Fruit fly (Drosophila melanogaster) whole organism, embryonic: ENCODE measurements around the gene frj.

Experiments
- Asciz ChIP-seq: fragments of 200-800 bp; sonication (Bioruptor generic); optimal IDR thresholded peaks from 2 replicates; lab custom pipeline; 2017; ENCODE audit warnings: missing biosample characterization, mild to moderate bottlenecking, missing genetic modification characterization, missing genetic modification reagents
- Bgb ChIP-seq: fragments of 200-800 bp; sonication (Bioruptor generic); IDR thresholded peaks from 2 replicates; pipeline ENCODE4 v1.3.6; 2022; ENCODE audit warnings: missing biosample characterization, missing genetic modification characterization; ENCODE audit not compliant: partially characterized antibody
- C15 ChIP-seq: fragments of 200-800 bp; sonication (Bioruptor generic); IDR thresholded peaks from 3 replicates; pipeline ENCODE4 v1.3.6; 2022; ENCODE audit warnings: missing biosample characterization, missing genetic modification characterization
- CG10267 ChIP-seq: fragments of 200-800 bp; sonication (Bioruptor generic); optimal IDR thresholded peaks from 2 replicates; lab custom pipeline; 2018; ENCODE audit warnings: missing biosample characterization, mild to moderate bottlenecking, missing genetic modification characterization, moderate library complexity
- CG10321 ChIP-seq: fragments of 200-800 bp; sonication (Bioruptor generic); IDR thresholded peaks from 2 replicates; pipeline ENCODE4 v1.3.6; 2022; ENCODE audit warnings: missing biosample characterization, missing genetic modification characterization
- CG11723 ChIP-seq: fragments of 200-800 bp; sonication (Bioruptor generic); optimal IDR thresholded peaks from 2 replicates; lab custom pipeline; 2017; ENCODE audit warnings: missing biosample characterization, mild to moderate bottlenecking, missing genetic modification characterization
- CG12071 ChIP-seq: fragments of 200-800 bp; sonication (Bioruptor generic); optimal IDR thresholded peaks from 3 replicates; lab custom pipeline; 2018; ENCODE audit warnings: missing biosample characterization, mild to moderate bottlenecking, missing genetic modification characterization
- CG13296 ChIP-seq: fragments of 200-800 bp; sonication (Bioruptor generic); optimal IDR thresholded peaks from 3 replicates; lab custom pipeline; 2018; ENCODE audit warnings: missing biosample characterization, mild to moderate bottlenecking, missing genetic modification characterization
- CG13424 ChIP-seq: fragments of 200-800 bp; sonication (Bioruptor generic); optimal IDR thresholded peaks from 2 replicates; lab custom pipeline; 2019; ENCODE audit warnings: missing biosample characterization, mild to moderate bottlenecking, missing genetic modification characterization, moderate library complexity
- CG14441 ChIP-seq: fragments of 200-800 bp; sonication (Bioruptor generic); IDR thresholded peaks from 2 replicates; pipeline ENCODE4 v1.3.6; 2022; ENCODE audit warnings: missing biosample characterization, missing genetic modification characterization
- CG14710 ChIP-seq: fragments of 200-800 bp; sonication (Bioruptor generic); optimal IDR thresholded peaks from 3 replicates; lab custom pipeline; 2019; ENCODE audit warnings: missing biosample characterization, mild to moderate bottlenecking, missing genetic modification characterization, moderate library complexity
- CG15011 ChIP-seq: fragments of 200-800 bp; sonication (Bioruptor generic); optimal IDR thresholded peaks from 3 replicates; lab custom pipeline; 2018; ENCODE audit warnings: missing biosample characterization, mild to moderate bottlenecking, missing genetic modification characterization
- CG1647 ChIP-seq: fragments of 200-800 bp; sonication (Bioruptor generic); optimal IDR thresholded peaks from 3 replicates; lab custom pipeline; 2016; ENCODE audit warnings: missing biosample characterization, missing genetic modification characterization
- CG18619 ChIP-seq: fragments of 200-800 bp; sonication (Bioruptor generic); optimal IDR thresholded peaks from 3 replicates; lab custom pipeline; 2017; ENCODE audit warnings: missing biosample characterization, mild to moderate bottlenecking, missing genetic modification characterization
- CG2116 ChIP-seq: fragments of 200-800 bp; sonication (Bioruptor generic); optimal IDR thresholded peaks from 3 replicates; lab custom pipeline; 2018; ENCODE audit warnings: missing biosample characterization, mild to moderate bottlenecking, missing genetic modification characterization
- CG2129 ChIP-seq: fragments of 200-800 bp; sonication (Bioruptor generic); IDR thresholded peaks from 2 replicates; pipeline ENCODE4 v1.3.6; 2022; ENCODE audit warnings: missing biosample characterization, missing genetic modification characterization; ENCODE audit not compliant: partially characterized antibody
- CG42726 ChIP-seq: fragments of 200-800 bp; sonication (Bioruptor generic); IDR thresholded peaks from 2 replicates; pipeline ENCODE4 v1.3.6; 2022; ENCODE audit warnings: missing biosample characterization, missing genetic modification characterization; ENCODE audit not compliant: partially characterized antibody
- CG4854 ChIP-seq: fragments of 200-800 bp; sonication (Bioruptor generic); optimal IDR thresholded peaks from 2 replicates; lab custom pipeline; 2016; ENCODE audit warnings: missing biosample characterization, missing genetic modification characterization, inconsistent platforms
- CG6683 ChIP-seq: fragments of 200-800 bp; sonication (Bioruptor generic); optimal IDR thresholded peaks from 2 replicates; lab custom pipeline; 2017; ENCODE audit warnings: missing biosample characterization, mild to moderate bottlenecking, missing genetic modification characterization, missing genetic modification reagents
- CG6791 ChIP-seq: fragments of 200-800 bp; sonication (Bioruptor generic); IDR thresholded peaks from 3 replicates; pipeline ENCODE4 v1.3.6; 2022; ENCODE audit warnings: missing biosample characterization, missing genetic modification characterization; ENCODE audit not compliant: partially characterized antibody
- CG8359 ChIP-seq: fragments of 200-800 bp; sonication (Bioruptor generic); optimal IDR thresholded peaks from 2 replicates; lab custom pipeline; 2017; ENCODE audit warnings: missing biosample characterization, mild to moderate bottlenecking, missing genetic modification characterization, borderline replicate concordance
- Dbx ChIP-seq: fragments of 200-800 bp; sonication (Bioruptor generic); IDR thresholded peaks from 3 replicates; pipeline ENCODE4 v1.3.6; 2022; ENCODE audit warnings: missing biosample characterization, missing genetic modification characterization
- HLH4C ChIP-seq: fragments of 200-800 bp; sonication (Bioruptor generic); IDR thresholded peaks from 3 replicates; pipeline ENCODE4 v1.3.6; 2022; ENCODE audit warnings: missing biosample characterization, missing genetic modification characterization; ENCODE audit not compliant: partially characterized antibody
- Hr39 ChIP-seq: fragments of >200 bp; optimal IDR thresholded peaks from 2 replicates; lab custom pipeline; 2017
- Meics ChIP-seq: fragments of 200-800 bp; sonication (Bioruptor generic); optimal IDR thresholded peaks from 2 replicates; lab custom pipeline; 2017; ENCODE audit warnings: missing biosample characterization, mild to moderate bottlenecking, missing genetic modification characterization
- Oaz ChIP-seq: fragments of 200-800 bp; sonication (Bioruptor generic); IDR thresholded peaks from 2 replicates; pipeline ENCODE4 v1.3.6; 2022; ENCODE audit warnings: missing biosample characterization, missing genetic modification characterization
- Poxn ChIP-seq: fragments of 200-800 bp; sonication (Bioruptor generic); IDR thresholded peaks from 2 replicates; pipeline ENCODE4 v1.3.6; 2022; ENCODE audit warnings: missing biosample characterization, missing genetic modification characterization
- Ravus ChIP-seq: fragments of 200-800 bp; sonication (Bioruptor generic); IDR thresholded peaks from 2 replicates; pipeline ENCODE4 v1.3.6; 2022; ENCODE audit warnings: missing biosample characterization, missing genetic modification characterization
- Sox100B ChIP-seq: fragments of 200-800 bp; sonication (Bioruptor generic); optimal IDR thresholded peaks from 3 replicates; lab custom pipeline; 2018; ENCODE audit warnings: missing biosample characterization, mild to moderate bottlenecking, missing genetic modification characterization
- Trl ChIP-seq, 3 experiments: fragments of >200 bp in 2 of 3; fragments of 200-800 bp in 1 of 3; sonication (Bioruptor generic) in 1 of 3; optimal IDR thresholded peaks; 2 replicates in 1 of 3; 3 replicates in 2 of 3; lab custom pipeline; 2016 to 2017; ENCODE audit warnings: missing biosample characterization in 1 of 3, missing genetic modification characterization in 1 of 3
- Xrp1 ChIP-seq: fragments of 200-800 bp; sonication (Bioruptor generic); IDR thresholded peaks from 2 replicates; pipeline ENCODE4 v1.3.6; 2022; ENCODE audit warnings: missing biosample characterization, missing genetic modification characterization
- abd-A ChIP-seq: fragments of 200-800 bp; sonication (Bioruptor generic); optimal IDR thresholded peaks from 3 replicates; lab custom pipeline; 2019; ENCODE audit warnings: missing biosample characterization, mild to moderate bottlenecking, missing genetic modification characterization, moderate library complexity
- cas ChIP-seq: fragments of 200-800 bp; sonication (Bioruptor generic); IDR thresholded peaks from 2 replicates; pipeline ENCODE4 v1.3.6; 2022; ENCODE audit warnings: missing biosample characterization, missing genetic modification characterization
- cato ChIP-seq: fragments of 200-800 bp; sonication (Bioruptor generic); optimal IDR thresholded peaks from 2 replicates; lab custom pipeline; 2016; ENCODE audit warnings: missing biosample characterization, missing genetic modification characterization, borderline replicate concordance
- caup ChIP-seq: fragments of 200-800 bp; sonication (Bioruptor generic); optimal IDR thresholded peaks from 3 replicates; lab custom pipeline; 2017; ENCODE audit warnings: missing biosample characterization, mild to moderate bottlenecking, missing genetic modification characterization, moderate library complexity; ENCODE audit not compliant: severe bottlenecking
- croc ChIP-seq: fragments of 200-800 bp; sonication (Bioruptor generic); conservative IDR thresholded peaks from 3 replicates; pipeline ENCODE4 v1.3.6; 2022; ENCODE audit warnings: missing biosample characterization, missing genetic modification characterization
- gem ChIP-seq: fragments of 200-800 bp; sonication (Bioruptor generic); optimal IDR thresholded peaks from 2 replicates; lab custom pipeline; 2019; ENCODE audit warnings: missing biosample characterization, mild to moderate bottlenecking, missing genetic modification characterization, moderate library complexity
- hb ChIP-seq: fragments of 200-800 bp; sonication (Bioruptor generic); IDR thresholded peaks from 3 replicates; pipeline ENCODE4 v1.3.6; 2022; ENCODE audit warnings: missing biosample characterization, missing genetic modification characterization; ENCODE audit not compliant: partially characterized antibody
- her ChIP-seq: fragments of 200-800 bp; sonication (Bioruptor generic); optimal IDR thresholded peaks from 2 replicates; lab custom pipeline; 2016; ENCODE audit warnings: missing biosample characterization, missing genetic modification characterization
- ind ChIP-seq: fragments of 200-800 bp; sonication (Bioruptor generic); optimal IDR thresholded peaks from 3 replicates; lab custom pipeline; 2016; ENCODE audit warnings: missing biosample characterization, missing genetic modification characterization
- maf-S ChIP-seq: fragments of 200-800 bp; sonication (Bioruptor generic); optimal IDR thresholded peaks from 2 replicates; lab custom pipeline; 2016; ENCODE audit warnings: missing biosample characterization, missing genetic modification characterization
- onecut ChIP-seq: fragments of 200-800 bp; sonication (Bioruptor generic); IDR thresholded peaks from 2 replicates; pipeline ENCODE4 v1.3.6; 2022; ENCODE audit warnings: missing biosample characterization, missing genetic modification characterization
- peb ChIP-seq: fragments of 200-800 bp; sonication (Bioruptor generic); IDR thresholded peaks from 2 replicates; pipeline ENCODE4 v1.3.6; 2022; ENCODE audit warnings: missing biosample characterization, missing genetic modification characterization
- rib ChIP-seq: fragments of 200-800 bp; sonication (Bioruptor generic); IDR thresholded peaks from 2 replicates; pipeline ENCODE4 v1.3.6; 2022; ENCODE audit warnings: missing biosample characterization, missing genetic modification characterization
- sima ChIP-seq: fragments of 200-800 bp; sonication (Bioruptor generic); optimal IDR thresholded peaks from 2 replicates; lab custom pipeline; 2016; ENCODE audit warnings: missing biosample characterization, missing genetic modification characterization
- sna ChIP-seq: fragments of 200-800 bp; sonication (Bioruptor generic); IDR thresholded peaks from 2 replicates; pipeline ENCODE4 v1.3.6; 2022; ENCODE audit warnings: missing biosample characterization, missing genetic modification characterization; ENCODE audit not compliant: partially characterized antibody
- ssp ChIP-seq: fragments of 200-800 bp; sonication (Bioruptor generic); IDR thresholded peaks from 2 replicates; pipeline ENCODE4 v1.3.6; 2022; ENCODE audit warnings: missing biosample characterization, missing genetic modification characterization
- sug ChIP-seq: fragments of 200-800 bp; optimal IDR thresholded peaks from 2 replicates; lab custom pipeline; 2019; ENCODE audit warnings: missing biosample characterization, mild to moderate bottlenecking, missing genetic modification characterization, moderate library complexity
- tna ChIP-seq: fragments of 200-800 bp; sonication (Bioruptor generic); IDR thresholded peaks from 2 replicates; pipeline ENCODE4 v1.3.6; 2022; ENCODE audit warnings: missing biosample characterization, missing genetic modification characterization; ENCODE audit not compliant: partially characterized antibody
- wek ChIP-seq: fragments of 200-800 bp; sonication (Bioruptor generic); optimal IDR thresholded peaks from 3 replicates; lab custom pipeline; 2018; ENCODE audit warnings: missing biosample characterization, mild to moderate bottlenecking, missing genetic modification characterization, moderate library complexity

The frj gene

dm6 chr2L:6476753-6477152 lies 20.9 kb downstream of the frj start, which contains the start of gene CG9536 (continued):
- TF ChIP-seq sug (tag; lab: Kevin White, UChicago) (peak; percentile 15), CG2116 (GFP tag; lab: Kevin White, UChicago) (peak; percentile 39), caup (no peak), ind (GFP tag; lab: Kevin White, UChicago) (no peak), CG42726 (GFP tag; lab: Robert Waterston, UW) (no peak), Meics (GFP tag; lab: Kevin White, UChicago) (no peak), Poxn (no peak), CG18619 (GFP tag; lab: Kevin White, UChicago) (no peak), CG6791 (peak; percentile 24; the same call in 1 of the 3 replicates), cas (GFP tag; lab: Robert Waterston, UW) (no peak), gem (no peak), CG15011 (GFP tag; lab: Kevin White, UChicago) (no peak), Asciz (no peak), CG14441 (GFP tag; lab: Robert Waterston, UW) (no peak), ssp (GFP tag; lab: Robert Waterston, UW) (no peak), CG2129 (GFP tag; lab: Robert Waterston, UW) (no peak), sna (GFP tag; lab: Robert Waterston, UW) (peak; percentile 52), sima (GFP tag; lab: Kevin White, UChicago) (no peak), croc (GFP tag; lab: Robert Waterston, UW) (no peak), Dbx (GFP tag; lab: Robert Waterston, UW) (no peak), CG13424 (no peak), Sox100B (GFP tag; lab: Kevin White, UChicago) (no peak), CG14710 (tag; lab: Kevin White, UChicago) (peak; percentile 17), CG4854 (GFP tag; lab: Kevin White, UChicago) (no peak), Oaz (GFP tag; lab: Robert Waterston, UW) (no peak), Xrp1 (GFP tag; lab: Robert Waterston, UW) (0 out of 2 replicates have a peak, but pooled peaks have one; percentile 14), CG13296 (GFP tag; lab: Kevin White, UChicago) (no peak), Trl (optimal IDR thresholded peaks at IDR 0.05; lab: Kevin White, UChicago) (no peak), Trl (GFP tag; optimal IDR thresholded peaks at IDR 0.05; lab: Kevin White, UChicago) (no peak), CG10267 (peak; percentile 38), CG12071 (GFP tag; lab: Kevin White, UChicago) (no peak), hb (GFP tag; lab: Robert Waterston, UW) (peak; percentile 58; the same call in 1 of the 3 replicates), cato (GFP tag; lab: Kevin White, UChicago) (no peak), rib (GFP tag; lab: Robert Waterston, UW) (no peak), CG10321 (GFP tag; lab: Robert Waterston, UW) (no peak), abd-A (tag; lab: Kevin White, UChicago) (no peak), CG8359 (GFP tag; lab: Kevin White, UChicago) (no peak), HLH4C (GFP tag; lab: Robert Waterston, UW) (peak; percentile 66; the same call in 2 of the 3 replicates), her (GFP tag; lab: Kevin White, UChicago) (no peak), onecut (GFP tag; lab: Robert Waterston, UW) (no peak), peb (GFP tag; lab: Robert Waterston, UW) (no peak), CG1647 (GFP tag; lab: Kevin White, UChicago) (no peak), CG11723 (no peak), Hr39 (no peak), C15 (no peak), tna (GFP tag; lab: Robert Waterston, UW) (no peak; the same call in 1 of the 2 replicates), maf-S (GFP tag; lab: Kevin White, UChicago) (no peak), Bgb (GFP tag; lab: Robert Waterston, UW) (peak; percentile 62), wek (GFP tag; lab: Kevin White, UChicago) (no peak), Ravus (no peak), CG6683 (GFP tag; lab: Kevin White, UChicago) (no peak)
